Worm (Caenorhabditis elegans): ENCODE measurements around the gene slc-25A32.

slc-25A32 gene

ce11 chrII:8278415-8278814 lies 2.3 kb downstream of the slc-25A32 start, which contains the start of the genes mrpl-10 and clec-142:
TSS of gene mrpl-10 (minus strand) at chrII:8278515.
TSS of gene clec-142 (plus strand) at chrII:8278678.
- TF ChIP-seq nhr-23 (tag; optimal IDR thresholded peaks at IDR 0.05) (no peak), hmg-11 (tag; optimal IDR thresholded peaks at IDR 0.05) (no peak), skn-1 (tag; optimal IDR thresholded peaks at IDR 0.05) (no peak), lin-39 (tag; optimal IDR thresholded peaks at IDR 0.05) (no peak), egl-5 (tag; optimal IDR thresholded peaks at IDR 0.05) (no peak), nhr-12 (tag; optimal IDR thresholded peaks at IDR 0.05) (no peak), nhr-237 (tag; optimal IDR thresholded peaks at IDR 0.05) (no peak), snpc-4 (tag; optimal IDR thresholded peaks at IDR 0.05) (no peak), nhr-67 (tag; optimal IDR thresholded peaks at IDR 0.05) (no peak)

- TF ChIP-seq nhr-25 (tag; optimal IDR thresholded peaks at IDR 0.05), result no peak
- TF ChIP-seq aly-2 (tag; optimal IDR thresholded peaks at IDR 0.05), result no peak
- TF ChIP-seq hmg-11 (tag; optimal IDR thresholded peaks at IDR 0.05), result peak; percentile 14
- peak; percentile 58 for TF ChIP-seq pha-4 (tag; optimal IDR thresholded peaks at IDR 0.05)
- peak; percentile 4 for TF ChIP-seq elt-2 (tag; optimal IDR thresholded peaks at IDR 0.05)
- TF ChIP-seq ceh-16 (tag; optimal IDR thresholded peaks at IDR 0.05), result no peak
- peak; percentile 58 for TF ChIP-seq nfya-1 (tag; optimal IDR thresholded peaks at IDR 0.05; ENCODE audit: insufficient read depth)
- TF ChIP-seq lin-15B (tag; optimal IDR thresholded peaks at IDR 0.05), result peak; percentile 50
Measured at ce11 chrII:8283158-8283717, 7.1 kb downstream of the slc-25A32 start, which contains the start of the genes nst-1 and cct-4. TSS of gene nst-1 (minus strand) at chrII:8283208. TSS of gene cct-4 (plus strand) at chrII:8283667.

ce11 chrII:8295296-8295695 lies 19.2 kb downstream of the slc-25A32 start, which contains the start of gene nlp-55:
TSS of gene nlp-55 (minus strand) at chrII:8295396.
- TF ChIP-seq ZK546.5 (tag; optimal IDR thresholded peaks at IDR 0.05), result no peak
- no peak for TF ChIP-seq skn-1 (tag; optimal IDR thresholded peaks at IDR 0.05)
- TF ChIP-seq ama-1 (optimal IDR thresholded peaks at IDR 0.05), result no peak
- no peak for TF ChIP-seq unc-39 (tag; optimal IDR thresholded peaks at IDR 0.05)
- TF ChIP-seq sea-2 (GFP tag; optimal IDR thresholded peaks at IDR 0.05), result no peak
- no peak for TF ChIP-seq nhr-77 (tag; optimal IDR thresholded peaks at IDR 0.05)
- TF ChIP-seq pha-4 (tag; optimal IDR thresholded peaks at IDR 0.05), result no peak
- no peak for TF ChIP-seq nhr-12 (tag; optimal IDR thresholded peaks at IDR 0.05)
- TF ChIP-seq daf-12 (tag; optimal IDR thresholded peaks at IDR 0.05), result no peak
- no peak for TF ChIP-seq nhr-43 (tag; optimal IDR thresholded peaks at IDR 0.05; ENCODE audit: poor library complexity, severe bottlenecking)
- TF ChIP-seq nhr-76 (tag; optimal IDR thresholded peaks at IDR 0.05), result no peak
- no peak for TF ChIP-seq nhr-28 (tag; optimal IDR thresholded peaks at IDR 0.05)

ce11 chrII:8308314-8308713 lies 32.2 kb downstream of the slc-25A32 start:
- no peak for TF ChIP-seq lsy-12 (tag; optimal IDR thresholded peaks at IDR 0.05)

- TF ChIP-seq aly-2 (tag; optimal IDR thresholded peaks at IDR 0.05) (no peak), nhr-11 (tag; optimal IDR thresholded peaks at IDR 0.05) (no peak), elt-3 (tag; optimal IDR thresholded peaks at IDR 0.05) (no peak), ama-1 (optimal IDR thresholded peaks at IDR 0.05) (no peak), lin-39 (tag; optimal IDR thresholded peaks at IDR 0.05) (no peak), unc-39 (tag; optimal IDR thresholded peaks at IDR 0.05) (no peak), nhr-25 (tag; optimal IDR thresholded peaks at IDR 0.05) (no peak), egl-5 (tag; optimal IDR thresholded peaks at IDR 0.05) (no peak), lin-15B (tag; optimal IDR thresholded peaks at IDR 0.05) (no peak), eor-1 (tag; optimal IDR thresholded peaks at IDR 0.05) (no peak), nfya-1 (tag; optimal IDR thresholded peaks at IDR 0.05; ENCODE audit: insufficient read depth) (no peak), elt-1 (tag; optimal IDR thresholded peaks at IDR 0.05) (no peak)
Measured at ce11 chrII:8311484-8311883, 35.4 kb downstream of the slc-25A32 start.

- TF ChIP-seq fos-1 (tag; optimal IDR thresholded peaks at IDR 0.05) (no peak), elt-1 (tag; optimal IDR thresholded peaks at IDR 0.05) (no peak)
Measured at ce11 chrII:8312012-8312411, 35.9 kb downstream of the slc-25A32 start.
